Worm (Caenorhabditis elegans): ENCODE measurements around the gene cutl-15.

- TF ChIP-seq snpc-4 (tag; optimal IDR thresholded peaks at IDR 0.05) (no peak), lsy-2 (tag; optimal IDR thresholded peaks at IDR 0.05) (no peak), pha-4 (tag; optimal IDR thresholded peaks at IDR 0.05) (no peak)
Measured at ce11 chrII:8922140-8922539, 25.3 kb downstream of the cutl-15 start, which contains the start of gene B0457.6.

All from whole organism, mixed stage, embryonic.